Worm (Caenorhabditis elegans) whole organism, young adult: Measurements from ENCODE around the gene W07G4.1.

Experiments used
- F22D6.2 ChIP-seq: sonication (generic microtip); optimal IDR thresholded peaks from 2 replicates; lab custom pipeline; 2016; ENCODE audit warnings: mild to moderate bottlenecking, missing genetic modification characterization, missing compliant biosample characterization
- atf-7 ChIP-seq: sonication (generic microtip); optimal IDR thresholded peaks from 2 replicates; lab custom pipeline; 2017; ENCODE audit warnings: mild to moderate bottlenecking, missing genetic modification characterization, missing compliant biosample characterization
- hmg-1.2 ChIP-seq: fragments of 200-800 bp; sonication (Bioruptor generic); IDR thresholded peaks from 2 replicates; pipeline ENCODE4 v1.3.6; 2022; ENCODE audit warnings: missing genetic modification reagents, missing genetic modification characterization, missing compliant biosample characterization
- unc-62 ChIP-seq: fragments of 150-350 bp; optimal IDR thresholded peaks from 2 replicates; lab custom pipeline; 2014; ENCODE audit warnings: missing biosample characterization, missing genetic modification reagents, missing genetic modification characterization

DNA sequence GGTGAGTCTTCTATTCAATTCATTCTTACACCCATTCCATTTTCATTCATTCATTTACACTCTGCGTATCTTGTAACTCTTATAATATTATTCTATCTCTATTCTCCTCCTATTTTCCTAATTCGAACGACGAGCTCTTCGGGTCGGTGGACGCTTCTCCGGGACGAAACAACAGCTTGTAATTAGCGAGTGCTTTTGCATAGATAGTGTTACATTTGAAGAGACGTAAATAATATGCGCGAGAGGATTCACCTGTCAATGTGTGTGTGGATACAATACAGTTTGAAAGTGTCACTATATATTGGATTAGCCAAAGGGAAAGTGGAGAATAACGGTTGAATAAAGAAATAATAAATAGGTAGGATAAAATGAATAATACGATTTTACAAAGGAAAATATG lies 12.7 kb upstream of the W07G4.1 start:
- TF ChIP-seq atf-7 (tag; lab: Kevin White, UChicago) (no peak), hmg-1.2 (GFP tag; lab: Robert Waterston, UW) (no peak), unc-62 (GFP tag; lab: Kevin White, UChicago) (no peak), F22D6.2 (no peak)
